Fruit fly (Drosophila melanogaster): Measurements from ENCODE around the gene CG44475.

CG44475 gene

DNA sequence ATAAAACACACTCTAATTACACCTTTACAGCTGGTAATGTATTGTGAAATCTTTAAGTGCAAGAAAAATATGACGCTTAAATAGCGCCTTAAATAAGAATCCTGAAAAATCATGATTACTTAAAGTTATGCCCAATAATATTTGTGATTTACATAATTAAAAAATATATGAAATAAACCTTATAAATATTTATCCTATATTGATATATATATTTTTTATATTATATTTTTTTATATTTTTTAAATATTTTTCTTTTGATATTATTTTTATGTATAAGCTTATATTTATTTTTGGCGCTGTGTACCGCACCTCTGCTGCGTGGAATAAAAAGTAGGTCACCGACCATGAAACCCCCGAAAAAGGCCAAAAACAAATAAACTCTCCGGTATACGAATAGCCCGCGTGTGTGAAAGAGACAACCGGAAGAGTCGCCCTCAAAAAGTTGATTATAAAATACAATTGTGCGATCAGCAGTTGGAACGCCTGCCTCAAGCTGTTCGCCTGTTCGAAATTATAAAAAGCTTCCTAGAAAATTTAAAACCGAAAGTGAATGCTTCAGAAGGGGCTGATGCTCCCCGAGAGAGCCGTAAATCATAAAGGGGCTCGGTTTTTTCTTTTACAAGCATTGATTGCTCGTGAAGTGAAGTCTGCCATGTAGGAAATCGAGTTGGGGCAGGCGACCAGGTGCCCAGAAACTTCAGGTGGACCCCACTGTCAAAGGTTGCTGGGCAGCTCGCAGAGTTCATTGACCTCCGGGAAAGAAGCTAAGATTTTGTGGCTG is 25.7 kb upstream of the CG44475 start (continued):
- TF ChIP-seq crp (GFP tag; optimal IDR thresholded peaks at IDR 0.05) (peak in 1 of 2 experiments; percentile 45), CG1602 (GFP tag; optimal IDR thresholded peaks at IDR 0.05) (peak; percentile 37), hbn (GFP tag; IDR thresholded peaks at IDR 0.05; ENCODE audit: partially characterized antibody) (no peak), Fer3 (tag; optimal IDR thresholded peaks at IDR 0.05) (peak; percentile 36), CG17829 (tag; optimal IDR thresholded peaks at IDR 0.05) (peak; percentile 71), Fer2 (tag; optimal IDR thresholded peaks at IDR 0.05) (peak; percentile 11), CG11695 (GFP tag; IDR thresholded peaks at IDR 0.05) (0 out of 3 replicates have a peak, but pooled peaks have one; percentile 26), CG4707 (GFP tag; optimal IDR thresholded peaks at IDR 0.05) (no peak), Max (GFP tag; optimal IDR thresholded peaks at IDR 0.05) (no peak), gro (GFP tag; optimal IDR thresholded peaks at IDR 0.05) (peak; percentile 60), sug (tag; optimal IDR thresholded peaks at IDR 0.05) (peak; percentile 93), CG34224 (GFP tag; IDR thresholded peaks at IDR 0.05; ENCODE audit: partially characterized antibody) (no peak), CG8290 (GFP tag; optimal IDR thresholded peaks at IDR 0.05) (no peak), CG8290 (tag; optimal IDR thresholded peaks at IDR 0.05) (peak in 1 of 2 experiments; percentile 10), Oli (tag; optimal IDR thresholded peaks at IDR 0.05) (peak; percentile 75), inv (GFP tag; IDR thresholded peaks at IDR 0.05; ENCODE audit: partially characterized antibody) (no peak), fd3F (GFP tag; optimal IDR thresholded peaks at IDR 0.05) (peak; percentile 37), CG18599 (GFP tag; optimal IDR thresholded peaks at IDR 0.05) (peak; percentile 43), Dref (GFP tag; IDR thresholded peaks at IDR 0.05) (no peak), ro (GFP tag; IDR thresholded peaks at IDR 0.05) (no peak), gsb-n (tag; optimal IDR thresholded peaks at IDR 0.05) (peak; percentile 77), Xrp1 (GFP tag; IDR thresholded peaks at IDR 0.05) (peak; percentile 27; the same call in 1 of the 2 replicates), CG6654 (GFP tag; optimal IDR thresholded peaks at IDR 0.05) (peak; percentile 37), CG13775 (GFP tag; optimal IDR thresholded peaks at IDR 0.05) (peak; percentile 4), Poxn (GFP tag; IDR thresholded peaks at IDR 0.05) (no peak), peb (GFP tag; IDR thresholded peaks at IDR 0.05) (no peak), CG7987 (GFP tag; optimal IDR thresholded peaks at IDR 0.05) (peak; percentile 48), Ptx1 (GFP tag; IDR thresholded peaks at IDR 0.05) (peak; percentile 50; the same call in 1 of the 2 replicates), CG12299 (tag; optimal IDR thresholded peaks at IDR 0.05) (peak; percentile 49), crol (GFP tag; IDR thresholded peaks at IDR 0.05) (peak; percentile 34; the same call in 1 of the 2 replicates), dmrt99B (tag; optimal IDR thresholded peaks at IDR 0.05) (peak; percentile 70), CG10209 (GFP tag; optimal IDR thresholded peaks at IDR 0.05) (peak; percentile 63), CG2875 (GFP tag; optimal IDR thresholded peaks at IDR 0.05) (peak; percentile 38), Bgb (GFP tag; IDR thresholded peaks at IDR 0.05; ENCODE audit: partially characterized antibody) (peak; percentile 29; the same call in 1 of the 2 replicates), CG33557 (GFP tag; optimal IDR thresholded peaks at IDR 0.05) (peak; percentile 68), rib (GFP tag; IDR thresholded peaks at IDR 0.05) (0 out of 2 replicates have a peak, but pooled peaks have one; percentile 22), run (tag; optimal IDR thresholded peaks at IDR 0.05) (peak; percentile 47), bsh (GFP tag; optimal IDR thresholded peaks at IDR 0.05) (peak in 1 of 2 experiments; percentile 78), lov (optimal IDR thresholded peaks at IDR 0.05) (no peak), lov (GFP tag; IDR thresholded peaks at IDR 0.05) (0 out of 3 replicates have a peak, but pooled peaks have one; percentile 68), CG30020 (tag; optimal IDR thresholded peaks at IDR 0.05) (peak; percentile 24), NfI (GFP tag; optimal IDR thresholded peaks at IDR 0.05) (peak; percentile 46), Sox100B (GFP tag; optimal IDR thresholded peaks at IDR 0.05) (peak; percentile 65), abd-A (tag; optimal IDR thresholded peaks at IDR 0.05) (peak; percentile 99), Spps (tag; optimal IDR thresholded peaks at IDR 0.05) (peak; percentile 20), CG3847 (GFP tag; IDR thresholded peaks at IDR 0.05) (no peak), fd102C (GFP tag; optimal IDR thresholded peaks at IDR 0.05) (no peak)

Measured in whole organism, embryonic.